Worm (Caenorhabditis elegans) whole organism, L4/young adult: Measurements from ENCODE around the gene ctsa-1.2.

Experiments used
- W03F9.2 ChIP-seq: fragments of 150-350 bp; optimal IDR thresholded peaks from 2 replicates; lab custom pipeline; 2014; ENCODE audit warnings: missing biosample characterization, missing genetic modification characterization
- him-1 ChIP-seq: sonication (generic microtip); optimal IDR thresholded peaks from 2 replicates; lab custom pipeline; 2016; ENCODE audit warnings: missing genotype, missing genetic modification reagents, missing genetic modification characterization, missing compliant biosample characterization

DNA sequence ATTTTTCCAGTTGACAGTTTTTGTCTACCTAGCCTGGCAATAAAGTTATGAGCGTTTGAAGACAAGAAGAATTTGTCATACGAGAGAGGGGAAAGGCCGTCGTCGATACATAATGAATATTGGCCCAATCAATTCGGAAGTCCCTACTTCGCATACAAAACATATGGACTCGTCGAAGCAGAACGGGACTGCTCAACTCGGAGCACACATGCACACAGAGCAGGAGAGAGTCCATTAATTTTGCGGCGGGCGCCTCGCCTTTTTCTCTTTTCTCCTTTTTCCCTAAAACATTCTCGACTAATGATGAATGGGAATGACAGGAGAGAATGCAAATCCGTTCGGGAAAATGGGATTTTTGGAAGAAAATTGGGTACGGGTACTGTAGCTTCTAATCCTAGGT, 6.6 kb upstream of the ctsa-1.2 start, which contains the start of gene F13D12.8:
- TF ChIP-seq him-1 (tag; lab: Kevin White, UChicago) = no peak
- TF ChIP-seq W03F9.2 = no peak
